Worm (Caenorhabditis elegans): ENCODE measurements around the gene nhr-41.

The nhr-41 gene

ce11 chrIV:1346981-1347380, 39.0 kb upstream of the nhr-41 start, which contains the start of gene rfc-2 (continued):
- TF ChIP-seq lsy-2 (tag; optimal IDR thresholded peaks at IDR 0.05) (peak; percentile 38 to 46), isw-1 (GFP tag; IDR thresholded peaks at IDR 0.05) (no peak), swsn-7 (tag; optimal IDR thresholded peaks at IDR 0.05) (peak; percentile 5), elt-2 (tag; optimal IDR thresholded peaks at IDR 0.05) (no peak), lin-15B (tag; optimal IDR thresholded peaks at IDR 0.05) (peak; percentile 49), pax-3 (tag; optimal IDR thresholded peaks at IDR 0.05) (no peak), ama-1 (optimal IDR thresholded peaks at IDR 0.05) (no peak), blmp-1 (tag; optimal IDR thresholded peaks at IDR 0.05) (peak; percentile 15), unc-30 (tag; optimal IDR thresholded peaks at IDR 0.05) (no peak), mep-1 (tag; optimal IDR thresholded peaks at IDR 0.05) (peak; percentile 12), aha-1 (tag; optimal IDR thresholded peaks at IDR 0.05) (no peak), nhr-84 (tag; optimal IDR thresholded peaks at IDR 0.05) (no peak), mab-9 (GFP tag; IDR thresholded peaks at IDR 0.05) (no peak), nhr-47 (tag; optimal IDR thresholded peaks at IDR 0.05) (peak; percentile 50), xbp-1 (tag; optimal IDR thresholded peaks at IDR 0.05) (peak; percentile 38), lin-35 (GFP tag; optimal IDR thresholded peaks at IDR 0.05) (peak; percentile 55 to 68), mdl-1 (tag; optimal IDR thresholded peaks at IDR 0.05) (no peak), unc-98 (GFP tag; IDR thresholded peaks at IDR 0.05) (no peak), nhr-71 (tag; optimal IDR thresholded peaks at IDR 0.05) (peak; percentile 65), nhr-20 (tag; optimal IDR thresholded peaks at IDR 0.05) (peak; percentile 20)

ce11 chrIV:1349352-1349751, 36.7 kb upstream of the nhr-41 start:
- TF ChIP-seq xbp-1 (tag; optimal IDR thresholded peaks at IDR 0.05), result no peak
- TF ChIP-seq nhr-20 (tag; optimal IDR thresholded peaks at IDR 0.05), result no peak
- TF ChIP-seq mab-9 (GFP tag; IDR thresholded peaks at IDR 0.05), result no peak
- TF ChIP-seq unc-86 (tag; optimal IDR thresholded peaks at IDR 0.05), result no peak
- TF ChIP-seq grh-1 (GFP tag; IDR thresholded peaks at IDR 0.05), result no peak
- TF ChIP-seq C34B4.2 (tag; optimal IDR thresholded peaks at IDR 0.05), result no peak
- no peak for TF ChIP-seq nhr-11 (tag; optimal IDR thresholded peaks at IDR 0.05)
- TF ChIP-seq nhr-47 (tag; optimal IDR thresholded peaks at IDR 0.05), result no peak
- no peak for TF ChIP-seq mdl-1 (tag; optimal IDR thresholded peaks at IDR 0.05)
- no peak for TF ChIP-seq pqm-1 (tag; optimal IDR thresholded peaks at IDR 0.05)
- TF ChIP-seq egl-13 (tag; optimal IDR thresholded peaks at IDR 0.05), result no peak
- no peak for TF ChIP-seq C16A3.4 (tag; optimal IDR thresholded peaks at IDR 0.05)
- TF ChIP-seq fos-1 (tag; optimal IDR thresholded peaks at IDR 0.05), result no peak

DNA sequence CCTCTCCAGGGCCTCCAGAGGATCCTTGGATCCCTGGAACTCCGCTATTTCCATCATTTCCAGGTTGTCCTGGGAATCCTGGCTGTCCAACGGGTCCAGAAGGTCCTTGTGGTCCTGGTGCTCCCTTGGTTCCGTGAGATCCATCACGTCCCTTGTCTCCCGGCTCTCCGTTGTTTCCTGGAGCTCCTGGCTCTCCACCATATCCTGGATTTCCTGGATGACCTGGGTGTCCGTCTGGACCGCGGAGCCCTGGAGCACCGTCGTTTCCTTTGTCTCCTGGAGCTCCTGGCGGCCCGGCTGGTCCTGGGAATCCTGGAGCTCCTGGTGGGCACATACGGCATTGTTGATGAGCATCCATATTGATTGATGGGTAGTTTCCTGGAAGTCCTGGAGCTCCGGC, 32.2 kb upstream of the nhr-41 start:
- TF ChIP-seq egl-13 (tag; optimal IDR thresholded peaks at IDR 0.05) (no peak), efl-1 (optimal IDR thresholded peaks at IDR 0.05) (no peak), efl-1 (GFP tag; optimal IDR thresholded peaks at IDR 0.05 in 1 of 2) (peak in 1 of 2 experiments; percentile 58)

- TF ChIP-seq nhr-71 (tag; optimal IDR thresholded peaks at IDR 0.05), result no peak
- no peak for TF ChIP-seq egl-27 (tag; optimal IDR thresholded peaks at IDR 0.05)
- TF ChIP-seq sup-37 (GFP tag; optimal IDR thresholded peaks at IDR 0.05), result no peak
Observed at ce11 chrIV:1355147-1355546, 30.9 kb upstream of the nhr-41 start, which contains the start of gene col-104. TSS of gene col-104 (minus strand) at chrIV:1355305.

DNA sequence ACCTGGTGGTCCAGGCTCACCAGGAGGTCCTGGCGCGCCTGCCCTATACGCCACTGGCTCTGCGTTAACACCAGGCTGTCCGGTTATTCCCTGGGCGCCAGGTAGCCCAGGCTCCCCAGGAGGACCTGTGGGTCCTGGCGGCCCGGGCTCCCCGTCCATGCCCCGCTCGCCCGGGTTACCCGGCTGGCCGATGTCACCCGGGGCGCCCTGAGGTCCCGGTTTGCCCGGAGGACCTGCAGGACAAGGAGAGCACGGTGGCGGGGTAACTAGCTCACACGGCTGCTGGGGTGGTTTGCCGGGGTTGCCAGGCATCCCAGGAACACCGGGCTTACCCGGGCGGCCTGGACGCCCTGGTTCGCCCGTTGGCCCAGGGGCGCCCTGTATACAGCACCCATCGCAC, 27.9 kb upstream of the nhr-41 start:
- no peak for TF ChIP-seq lin-39 (tag; optimal IDR thresholded peaks at IDR 0.05)
- no peak for TF ChIP-seq fkh-8 (tag; optimal IDR thresholded peaks at IDR 0.05)
- TF ChIP-seq nhr-71 (tag; optimal IDR thresholded peaks at IDR 0.05), result no peak
- no peak for TF ChIP-seq isw-1 (GFP tag; IDR thresholded peaks at IDR 0.05)
- TF ChIP-seq lsy-2 (tag; optimal IDR thresholded peaks at IDR 0.05), result no peak
- peak; percentile 91 for TF ChIP-seq ceh-8 (GFP tag; optimal IDR thresholded peaks at IDR 0.05)
- TF ChIP-seq nhr-12 (tag; optimal IDR thresholded peaks at IDR 0.05), result no peak
- no peak for TF ChIP-seq efl-1 (optimal IDR thresholded peaks at IDR 0.05)
- peak in 1 of 2 experiments; percentile 18 for TF ChIP-seq efl-1 (GFP tag; optimal IDR thresholded peaks at IDR 0.05 in 1 of 2)
- no peak for TF ChIP-seq ets-5 (GFP tag; IDR thresholded peaks at IDR 0.05)
- TF ChIP-seq nhr-20 (tag; optimal IDR thresholded peaks at IDR 0.05), result no peak
- TF ChIP-seq ceh-90 (tag; optimal IDR thresholded peaks at IDR 0.05), result no peak

Measured in whole organism, L1 larva.